Worm (Caenorhabditis elegans): ENCODE data around the gene cdkr-3.

cdkr-3 gene

ce11 chrV:20234439-20234838, 35.5 kb upstream of the cdkr-3 start (continued):
- TF ChIP-seq chd-7 (tag; optimal IDR thresholded peaks at IDR 0.05) (peak; percentile 57), attf-6 (GFP tag; IDR thresholded peaks at IDR 0.05) (0 out of 2 replicates have a peak, but pooled peaks have one; percentile 37), Y79H2A.3 (GFP tag; conservative IDR thresholded peaks at IDR 0.05) (no peak), aptf-3 (GFP tag; IDR thresholded peaks at IDR 0.05) (0 out of 2 replicates have a peak, but pooled peaks have one; percentile 33), K12H6.12 (tag; optimal IDR thresholded peaks at IDR 0.05) (no peak), ceh-91 (GFP tag; IDR thresholded peaks at IDR 0.05) (no peak), dpl-1 (GFP tag; optimal IDR thresholded peaks at IDR 0.05) (no peak)

- TF ChIP-seq F23B12.7 (tag; optimal IDR thresholded peaks at IDR 0.05; ENCODE audit: insufficient read depth) (no peak), akir-1 (GFP tag; optimal IDR thresholded peaks at IDR 0.05) (no peak), sea-2 (GFP tag; IDR thresholded peaks at IDR 0.05) (no peak), F57A8.1 (GFP tag; optimal IDR thresholded peaks at IDR 0.05) (no peak)
These were observed 34.7 kb upstream of the cdkr-3 start for ce11 chrV:20235231-20235630.

ce11 chrV:20237429-20237828, 32.5 kb upstream of the cdkr-3 start, which contains the start of gene sld-5:
Gene sld-5, minus strand, starts transcription at chrV:20237745.
- TF ChIP-seq pbrm-1 (GFP tag; IDR thresholded peaks at IDR 0.05): no peak
- no peak for TF ChIP-seq lsy-27 (tag; optimal IDR thresholded peaks at IDR 0.05; ENCODE audit: borderline replicate concordance, insufficient read depth)
- TF ChIP-seq tbp1 (GFP tag; optimal IDR thresholded peaks at IDR 0.05): no peak
- TF ChIP-seq K12H6.12 (tag; optimal IDR thresholded peaks at IDR 0.05): no peak
- no peak for TF ChIP-seq ZK185.1 (tag; optimal IDR thresholded peaks at IDR 0.05; ENCODE audit: poor library complexity, severe bottlenecking)
- TF ChIP-seq bed-1 (GFP tag; IDR thresholded peaks at IDR 0.05): no peak
- no peak for TF ChIP-seq nfyb-1 (GFP tag; IDR thresholded peaks at IDR 0.05)
- no peak for TF ChIP-seq lin-35 (GFP tag; optimal IDR thresholded peaks at IDR 0.05)
- no peak for TF ChIP-seq mes-4 (tag; optimal IDR thresholded peaks at IDR 0.05)
- no peak for TF ChIP-seq madf-3 (GFP tag; IDR thresholded peaks at IDR 0.05)
- TF ChIP-seq cebp-2 (GFP tag; IDR thresholded peaks at IDR 0.05): no peak
- no peak for TF ChIP-seq unc-62 (GFP tag; optimal IDR thresholded peaks at IDR 0.05)

ce11 chrV:20241243-20241862, 28.6 kb upstream of the cdkr-3 start:
- TF ChIP-seq madf-3 (GFP tag; IDR thresholded peaks at IDR 0.05) (no peak), nfya-1 (tag; optimal IDR thresholded peaks at IDR 0.05; ENCODE audit: borderline replicate concordance, insufficient read depth) (no peak), lsl-1 (GFP tag; optimal IDR thresholded peaks at IDR 0.05) (no peak), die-1 (tag; optimal IDR thresholded peaks at IDR 0.05) (no peak), akir-1 (GFP tag; optimal IDR thresholded peaks at IDR 0.05) (no peak), chd-7 (tag; optimal IDR thresholded peaks at IDR 0.05) (peak; percentile 6), F22D6.2 (tag; optimal IDR thresholded peaks at IDR 0.05) (no peak), ceh-79 (tag; optimal IDR thresholded peaks at IDR 0.05) (no peak), attf-6 (GFP tag; IDR thresholded peaks at IDR 0.05) (no peak), F23B12.7 (tag; optimal IDR thresholded peaks at IDR 0.05; ENCODE audit: insufficient read depth) (no peak), zim-3 (tag; optimal IDR thresholded peaks at IDR 0.05) (no peak), C06A6.2 (GFP tag; conservative IDR thresholded peaks at IDR 0.05) (no peak), nhr-27 (tag; optimal IDR thresholded peaks at IDR 0.05) (no peak), madf-10 (tag; optimal IDR thresholded peaks at IDR 0.05) (no peak), egrh-3 (GFP tag; IDR thresholded peaks at IDR 0.05) (peak; percentile 90), B0336.3 (GFP tag; IDR thresholded peaks at IDR 0.05) (0 out of 2 replicates have a peak, but pooled peaks have one; percentile 19), nfyb-1 (GFP tag; IDR thresholded peaks at IDR 0.05) (0 out of 2 replicates have a peak, but pooled peaks have one; percentile 18), ceh-27 (GFP tag; optimal IDR thresholded peaks at IDR 0.05) (no peak), F33H1.4 (GFP tag; IDR thresholded peaks at IDR 0.05) (no peak), nfya-2 (GFP tag; IDR thresholded peaks at IDR 0.05) (no peak), fkh-3 (tag; optimal IDR thresholded peaks at IDR 0.05) (peak; percentile 62), F55B11.4 (tag; optimal IDR thresholded peaks at IDR 0.05; ENCODE audit: borderline replicate concordance, insufficient read depth) (no peak), ztf-26 (tag; optimal IDR thresholded peaks at IDR 0.05) (no peak), ets-4 (GFP tag; optimal IDR thresholded peaks at IDR 0.05) (no peak), him-1 (tag; optimal IDR thresholded peaks at IDR 0.05) (no peak), B0019.2 (GFP tag; conservative IDR thresholded peaks at IDR 0.05) (no peak), dox-1 (GFP tag; IDR thresholded peaks at IDR 0.05) (no peak)

Measured in whole organism, young adult.